Worm (Caenorhabditis elegans): ENCODE results near the gene srh-63.

ce11 chrIV:14572607-14573006 is 48.9 kb downstream of the srh-63 start, which contains the start of gene glb-34:
- TF ChIP-seq egrh-3 (GFP tag; IDR thresholded peaks at IDR 0.05) (no peak), Y53F4B.3 (GFP tag; IDR thresholded peaks at IDR 0.05) (no peak), F10E7.11 (tag; optimal IDR thresholded peaks at IDR 0.05) (no peak), F22D6.2 (tag; optimal IDR thresholded peaks at IDR 0.05) (no peak), F55B11.4 (tag; optimal IDR thresholded peaks at IDR 0.05; ENCODE audit: borderline replicate concordance, insufficient read depth) (no peak), attf-5 (GFP tag; optimal IDR thresholded peaks at IDR 0.05) (no peak), zim-3 (tag; optimal IDR thresholded peaks at IDR 0.05) (no peak), hrde-1 (tag; optimal IDR thresholded peaks at IDR 0.05; ENCODE audit: borderline replicate concordance) (no peak)

Measured in whole organism, young adult.